Worm (Caenorhabditis elegans) whole organism, young adult: ENCODE measurements around the gene F55C5.10.

ENCODE experiments used
- B0336.3 ChIP-seq: fragments of 200-800 bp; sonication (Bioruptor generic); IDR thresholded peaks from 2 replicates; pipeline ENCODE4 v1.3.6; 2022; ENCODE audit warnings: missing genetic modification characterization, missing compliant biosample characterization
- C06A6.2 ChIP-seq: fragments of 200-800 bp; sonication (Bioruptor generic); conservative IDR thresholded peaks from 2 replicates; pipeline ENCODE4 v1.3.6; 2022; ENCODE audit warnings: missing genetic modification characterization, missing compliant biosample characterization
- D2030.7 ChIP-seq: fragments of 200-800 bp; sonication (Bioruptor generic); IDR thresholded peaks from 2 replicates; pipeline ENCODE4 v1.3.6; 2022; ENCODE audit warnings: missing genetic modification reagents, missing genetic modification characterization, missing compliant biosample characterization
- F23B12.7 ChIP-seq: sonication (generic microtip); optimal IDR thresholded peaks from 2 replicates; lab custom pipeline; 2017; ENCODE audit warnings: missing genetic modification characterization, mild to moderate bottlenecking, missing compliant biosample characterization, antibody characterized with exemption, moderate library complexity; ENCODE audit not compliant: insufficient read depth
- F33H1.4 ChIP-seq: fragments of 200-800 bp; sonication (Bioruptor generic); IDR thresholded peaks from 2 replicates; pipeline ENCODE4 v1.3.6; 2022; ENCODE audit warnings: missing genetic modification reagents, missing genetic modification characterization, missing compliant biosample characterization
- K12H6.12 ChIP-seq: fragments of 200-800 bp; sonication (Bioruptor generic); optimal IDR thresholded peaks from 2 replicates; lab custom pipeline; 2018; ENCODE audit warnings: mild to moderate bottlenecking, missing genetic modification characterization, missing compliant biosample characterization
- T07F8.4 ChIP-seq: sonication (generic microtip); optimal IDR thresholded peaks from 2 replicates; lab custom pipeline; 2016; ENCODE audit warnings: mild to moderate bottlenecking, missing genetic modification characterization, moderate library complexity, missing compliant biosample characterization
- Y53G8AR.9 ChIP-seq: fragments of 200-800 bp; sonication (Bioruptor generic); conservative IDR thresholded peaks from 2 replicates; pipeline ENCODE4 v1.3.6; 2022; ENCODE audit warnings: missing genetic modification reagents, missing genetic modification characterization, missing compliant biosample characterization
- Y67H2A.10 ChIP-seq: fragments of 200-800 bp; sonication (Bioruptor generic); conservative IDR thresholded peaks from 2 replicates; pipeline ENCODE4 v1.3.6; 2022; ENCODE audit warnings: missing genetic modification reagents, missing genetic modification characterization, missing compliant biosample characterization
- Y79H2A.3 ChIP-seq: fragments of 200-800 bp; sonication (Bioruptor generic); conservative IDR thresholded peaks from 2 replicates; pipeline ENCODE4 v1.3.6; 2022; ENCODE audit warnings: missing genetic modification reagents, missing genetic modification characterization, missing compliant biosample characterization
- Y95B8A.8 ChIP-seq: fragments of 200-800 bp; sonication (Bioruptor generic); IDR thresholded peaks from 2 replicates; pipeline ENCODE4 v1.3.6; 2022; ENCODE audit warnings: missing genetic modification reagents, missing genetic modification characterization, missing compliant biosample characterization
- ZK185.1 ChIP-seq: sonication (generic microtip); optimal IDR thresholded peaks from 2 replicates; lab custom pipeline; 2016; ENCODE audit warnings: mild to moderate bottlenecking, missing genetic modification characterization, missing compliant biosample characterization; ENCODE audit not compliant: poor library complexity, severe bottlenecking
- ama-1 ChIP-seq, 3 experiments: fragments of 150-350 bp in 1 of 3; sonication (generic microtip) in 2 of 3; optimal IDR thresholded peaks; 2 replicates each; lab custom pipeline; 2014 to 2018; ENCODE audit warnings: missing biosample characterization in 2 of 3, missing genetic modification characterization in 2 of 3, missing genetic modification reagents in 2 of 3
- athp-1 ChIP-seq: sonication (generic microtip); optimal IDR thresholded peaks from 2 replicates; lab custom pipeline; 2017; ENCODE audit warnings: mild to moderate bottlenecking, missing genetic modification characterization, missing compliant biosample characterization
- attf-3 ChIP-seq: fragments of 200-800 bp; sonication (Bioruptor generic); conservative IDR thresholded peaks from 2 replicates; pipeline ENCODE4 v1.3.6; 2022; ENCODE audit warnings: missing genetic modification reagents, missing genetic modification characterization, missing compliant biosample characterization
- attf-6 ChIP-seq: fragments of 200-800 bp; sonication (Bioruptor generic); IDR thresholded peaks from 2 replicates; pipeline ENCODE4 v1.3.6; 2022; ENCODE audit warnings: missing genetic modification reagents, missing genetic modification characterization, missing compliant biosample characterization
- ceh-27 ChIP-seq: fragments of 200-800 bp; sonication (Bioruptor generic); optimal IDR thresholded peaks from 2 replicates; lab custom pipeline; 2018; ENCODE audit warnings: mild to moderate bottlenecking, missing genetic modification characterization, moderate library complexity, missing compliant biosample characterization
- ceh-40 ChIP-seq: fragments of 200-800 bp; sonication (Bioruptor generic); IDR thresholded peaks from 2 replicates; pipeline ENCODE4 v1.3.6; 2022; ENCODE audit warnings: missing genetic modification characterization, missing compliant biosample characterization
- ekl-4 ChIP-seq: fragments of 200-800 bp; sonication (Bioruptor generic); IDR thresholded peaks from 2 replicates; pipeline ENCODE4 v1.3.6; 2022; ENCODE audit warnings: missing genetic modification reagents, missing genetic modification characterization, missing compliant biosample characterization
- fkh-3 ChIP-seq: sonication (generic microtip); optimal IDR thresholded peaks from 2 replicates; lab custom pipeline; 2016; ENCODE audit warnings: mild to moderate bottlenecking, missing genetic modification characterization, missing compliant biosample characterization
- hlh-12 ChIP-seq: sonication (generic microtip); optimal IDR thresholded peaks from 2 replicates; lab custom pipeline; 2016; ENCODE audit warnings: missing genetic modification characterization, missing compliant biosample characterization
- hsf-1 ChIP-seq: fragments of 200-800 bp; sonication (Bioruptor generic); IDR thresholded peaks from 2 replicates; pipeline ENCODE4 v1.3.6; 2022; ENCODE audit warnings: missing genetic modification reagents, missing genetic modification characterization, missing compliant biosample characterization
- lag-1 ChIP-seq: fragments of 200-800 bp; sonication (Bioruptor generic); IDR thresholded peaks from 2 replicates; pipeline ENCODE4 v1.3.6; 2022; ENCODE audit warnings: missing genetic modification reagents, missing genetic modification characterization, missing compliant biosample characterization
- lin-35 ChIP-seq, 3 experiments: fragments of 150-350 bp in 2 of 3; sonication (generic microtip) in 1 of 3; optimal IDR thresholded peaks; 2 replicates each; lab custom pipeline; 2014 to 2018; ENCODE audit warnings: missing biosample characterization in 3 of 3, missing genetic modification characterization in 3 of 3, missing genetic modification reagents in 3 of 3
- lsl-1 ChIP-seq: fragments of 200-800 bp; sonication (Bioruptor generic); optimal IDR thresholded peaks from 2 replicates; lab custom pipeline; 2018; ENCODE audit warnings: mild to moderate bottlenecking, missing genetic modification characterization, moderate library complexity, missing compliant biosample characterization
- madf-10 ChIP-seq: sonication (generic microtip); optimal IDR thresholded peaks from 2 replicates; lab custom pipeline; 2016; ENCODE audit warnings: mild to moderate bottlenecking, missing genetic modification characterization, missing compliant biosample characterization
- madf-6 ChIP-seq: fragments of 200-800 bp; sonication (Bioruptor generic); IDR thresholded peaks from 2 replicates; pipeline ENCODE4 v1.3.6; 2022; ENCODE audit warnings: missing genetic modification reagents, missing genetic modification characterization, missing compliant biosample characterization
- madf-8 ChIP-seq: fragments of 200-800 bp; sonication (Bioruptor generic); conservative IDR thresholded peaks from 2 replicates; pipeline ENCODE4 v1.3.6; 2022; ENCODE audit warnings: missing genetic modification reagents, missing genetic modification characterization, missing compliant biosample characterization
- nfyb-1 ChIP-seq: fragments of 200-800 bp; sonication (Bioruptor generic); IDR thresholded peaks from 2 replicates; pipeline ENCODE4 v1.3.6; 2022; ENCODE audit warnings: missing genetic modification reagents, missing genetic modification characterization, missing compliant biosample characterization
- rcor-1 ChIP-seq: fragments of 200-800 bp; sonication (Bioruptor generic); IDR thresholded peaks from 2 replicates; pipeline ENCODE4 v1.3.6; 2022; ENCODE audit warnings: missing genetic modification reagents, missing genetic modification characterization, missing compliant biosample characterization
- sea-2 ChIP-seq: fragments of 200-800 bp; sonication (Bioruptor generic); IDR thresholded peaks from 2 replicates; pipeline ENCODE4 v1.3.6; 2022; ENCODE audit warnings: missing genetic modification characterization, missing compliant biosample characterization
- snpc-1.3 ChIP-seq: sonication (generic microtip); optimal IDR thresholded peaks from 2 replicates; lab custom pipeline; 2017; ENCODE audit warnings: missing genetic modification characterization, mild to moderate bottlenecking, missing compliant biosample characterization, antibody characterized with exemption, moderate library complexity, missing genotype, missing genetic modification reagents; ENCODE audit not compliant: insufficient read depth
- snpc-3.4 ChIP-seq: sonication (generic microtip); optimal IDR thresholded peaks from 2 replicates; lab custom pipeline; 2017; ENCODE audit warnings: missing genetic modification characterization, mild to moderate bottlenecking, missing compliant biosample characterization, antibody characterized with exemption, moderate library complexity, missing genotype, missing genetic modification reagents
- tbx-9 ChIP-seq: sonication (generic microtip); optimal IDR thresholded peaks from 2 replicates; lab custom pipeline; 2016; ENCODE audit warnings: borderline replicate concordance, missing genetic modification characterization, inconsistent platforms, missing compliant biosample characterization
- xnd-1 ChIP-seq: sonication (generic microtip); optimal IDR thresholded peaks from 2 replicates; lab custom pipeline; 2016; ENCODE audit warnings: missing genotype, missing genetic modification reagents, missing genetic modification characterization, missing compliant biosample characterization
- ztf-25 ChIP-seq: fragments of 200-800 bp; sonication (Bioruptor generic); IDR thresholded peaks from 2 replicates; pipeline ENCODE4 v1.3.6; 2022; ENCODE audit warnings: missing genetic modification reagents, missing genetic modification characterization, missing compliant biosample characterization

Gene F55C5.10

DNA sequence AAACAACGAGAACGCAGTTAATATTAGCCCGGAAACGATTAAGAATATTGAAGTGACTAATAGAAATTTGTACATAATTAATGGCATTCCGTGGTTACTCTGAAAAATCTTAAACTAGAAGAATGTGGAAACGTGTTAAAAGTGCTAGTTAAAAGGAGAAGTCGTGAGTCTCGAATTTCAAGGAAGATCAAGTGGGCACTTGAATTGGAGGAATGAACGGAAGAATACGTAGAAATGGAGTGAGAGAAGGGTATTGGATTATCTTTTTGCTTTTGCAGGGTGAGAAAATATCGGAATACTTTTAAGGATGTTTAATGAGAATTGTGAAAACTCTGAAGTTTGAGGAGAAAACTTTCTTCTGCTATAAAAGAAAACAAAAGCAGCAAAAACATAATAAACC lies 27.0 kb downstream of the F55C5.10 start, which contains the start of gene hpo-30:
hpo-30 (minus strand) TSS at position 101 of the 400 bp plus-strand sequence.
- TF ChIP-seq D2030.7 (GFP tag; lab: Robert Waterston, UW) (no peak), Y79H2A.3 (GFP tag; lab: Robert Waterston, UW) (no peak), nfyb-1 (no peak), rcor-1 (GFP tag; lab: Robert Waterston, UW) (no peak), attf-6 (GFP tag; lab: Robert Waterston, UW) (no peak), fkh-3 (no peak), lag-1 (GFP tag; lab: Robert Waterston, UW) (no peak), B0336.3 (GFP tag; lab: Robert Waterston, UW) (no peak), C06A6.2 (GFP tag; lab: Robert Waterston, UW) (no peak), tbx-9 (tag; lab: Kevin White, UChicago) (no peak), hlh-12 (tag; lab: Kevin White, UChicago) (no peak), ztf-25 (GFP tag; lab: Robert Waterston, UW) (no peak), ceh-40 (GFP tag; lab: Robert Waterston, UW) (no peak), Y53G8AR.9 (GFP tag; lab: Robert Waterston, UW) (no peak), lin-35 (GFP tag; optimal IDR thresholded peaks at IDR 0.05; lab: Kevin White, UChicago) (no peak), sea-2 (GFP tag; lab: Robert Waterston, UW) (no peak), T07F8.4 (tag; lab: Kevin White, UChicago) (no peak), lsl-1 (no peak), K12H6.12 (tag; lab: Kevin White, UChicago) (no peak), madf-10 (no peak)

DNA sequence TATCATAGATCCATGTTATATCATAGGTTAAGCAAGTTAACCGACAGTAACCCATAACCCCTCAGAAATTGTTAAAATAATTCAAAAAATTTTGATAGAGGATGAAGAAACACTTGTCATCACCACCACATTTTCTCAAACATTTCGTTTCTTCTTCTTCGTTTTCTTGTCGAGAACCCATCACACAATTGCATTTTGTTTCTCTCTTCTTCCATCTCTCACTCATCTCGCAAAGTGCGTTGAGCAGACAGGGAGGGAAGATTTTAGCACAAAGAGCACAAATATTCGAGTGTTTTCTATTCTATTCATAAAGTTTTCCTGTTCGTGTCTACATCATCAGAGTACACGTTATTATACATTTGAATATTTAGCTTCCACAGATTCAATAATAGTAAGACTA lies 31.1 kb downstream of the F55C5.10 start:
- peak; percentile 43; the same call in 1 of the 2 replicates for TF ChIP-seq attf-3 (GFP tag; lab: Robert Waterston, UW)
- TF ChIP-seq hsf-1 (GFP tag; lab: Robert Waterston, UW) = peak; percentile 67
- peak; percentile 32 for TF ChIP-seq snpc-1.3 (tag; lab: Kevin White, UChicago)
- TF ChIP-seq ceh-27 (GFP tag; lab: Kevin White, UChicago) = peak; percentile 48
- no peak for TF ChIP-seq F23B12.7 (tag; lab: Kevin White, UChicago)
- peak; percentile 62; the same call in 1 of the 2 replicates for TF ChIP-seq ekl-4 (GFP tag; lab: Robert Waterston, UW)
- 0 out of 2 replicates have a peak, but pooled peaks have one; percentile 7 for TF ChIP-seq madf-6 (GFP tag; lab: Robert Waterston, UW)
- no peak for TF ChIP-seq lsl-1
- TF ChIP-seq ZK185.1 (tag; lab: Kevin White, UChicago) = no peak
- TF ChIP-seq B0336.3 (GFP tag; lab: Robert Waterston, UW) = 0 out of 2 replicates have a peak, but pooled peaks have one; percentile 10
- TF ChIP-seq nfyb-1 = 0 out of 2 replicates have a peak, but pooled peaks have one; percentile 44

DNA sequence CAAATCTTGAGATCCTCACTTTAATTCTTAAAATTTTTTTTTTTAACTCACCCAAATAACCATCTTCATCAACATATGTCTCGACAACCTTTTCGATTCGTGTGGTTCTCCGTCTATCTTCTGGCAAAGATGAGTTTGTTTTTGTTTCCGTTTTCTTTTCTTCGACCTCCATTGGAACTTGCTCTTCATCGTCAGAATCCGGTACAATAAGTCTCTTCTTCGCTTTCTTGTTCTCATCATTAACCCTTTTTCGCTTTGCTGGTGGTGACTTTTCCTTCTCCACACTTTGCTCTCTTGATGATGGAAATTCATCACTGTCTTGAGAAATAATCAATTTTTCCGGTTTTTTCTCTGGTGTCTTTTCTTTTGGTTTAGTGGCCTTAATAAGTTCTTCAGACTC lies 32.8 kb downstream of the F55C5.10 start:
- TF ChIP-seq athp-1 (tag; lab: Kevin White, UChicago) (no peak), Y95B8A.8 (no peak), ama-1 (optimal IDR thresholded peaks at IDR 0.05; lab: Kevin White, UChicago) (no peak), ama-1 (GFP tag; optimal IDR thresholded peaks at IDR 0.05; lab: Kevin White, UChicago) (no peak), F33H1.4 (GFP tag; lab: Robert Waterston, UW) (no peak), xnd-1 (tag; lab: Kevin White, UChicago) (no peak), ZK185.1 (tag; lab: Kevin White, UChicago) (no peak), Y67H2A.10 (GFP tag; lab: Robert Waterston, UW) (no peak), snpc-3.4 (no peak), madf-8 (no peak)
- TF ChIP-seq, all 124 proteins: peak for 0
